Worm (Caenorhabditis elegans) whole organism, L4/young adult: ENCODE results near the gene F12A10.6.

Experiments used
- W03F9.2 ChIP-seq: fragments of 150-350 bp; optimal IDR thresholded peaks from 2 replicates; lab custom pipeline; 2014; ENCODE audit warnings: missing biosample characterization, missing genetic modification characterization
- him-1 ChIP-seq: sonication (generic microtip); optimal IDR thresholded peaks from 2 replicates; lab custom pipeline; 2016; ENCODE audit warnings: missing genotype, missing genetic modification reagents, missing genetic modification characterization, missing compliant biosample characterization

- TF ChIP-seq him-1 (tag; lab: Kevin White, UChicago): no peak
- no peak for TF ChIP-seq W03F9.2 (tag; lab: Kevin White, UChicago)
These were observed 33.4 kb downstream of the F12A10.6 start for ce11 chrII:5460911-5461310.
